Worm (Caenorhabditis elegans): Measurements from ENCODE around the gene str-94.

- no peak for TF ChIP-seq dao-5 (tag; optimal IDR thresholded peaks at IDR 0.05)
- TF ChIP-seq him-1 (tag; optimal IDR thresholded peaks at IDR 0.05), result peak; percentile 55
- no peak for TF ChIP-seq W03F9.2 (tag; optimal IDR thresholded peaks at IDR 0.05)
Measured at ce11 chrV:9273587-9273986, 24.5 kb upstream of the str-94 start.
